Worm (Caenorhabditis elegans) whole organism, late embryonic: ENCODE data around the gene hlh-28.
A peak's percentile ranks its signal among the peaks of the same experiment; 100 is the strongest.

Experiments used
- C08G9.2 ChIP-seq: sonication (generic microtip); optimal IDR thresholded peaks from 2 replicates; lab custom pipeline; 2016; ENCODE audit warnings: mild to moderate bottlenecking, missing genetic modification characterization, moderate library complexity, missing compliant biosample characterization
- C38D4.7 ChIP-seq: fragments of 200-800 bp; sonication (Bioruptor generic); optimal IDR thresholded peaks from 2 replicates; lab custom pipeline; 2018; ENCODE audit warnings: mild to moderate bottlenecking, missing genetic modification characterization, moderate library complexity, missing compliant biosample characterization
- T23F11.4 ChIP-seq: fragments of 200-800 bp; sonication (Bioruptor generic); optimal IDR thresholded peaks from 2 replicates; lab custom pipeline; 2018; ENCODE audit warnings: mild to moderate bottlenecking, missing genetic modification characterization, missing compliant biosample characterization
- Y22D7AL.16 ChIP-seq: sonication (generic microtip); optimal IDR thresholded peaks from 2 replicates; lab custom pipeline; 2016; ENCODE audit warnings: missing genetic modification characterization, missing compliant biosample characterization
- ceh-18 ChIP-seq: sonication (generic microtip); optimal IDR thresholded peaks from 2 replicates; lab custom pipeline; 2016; ENCODE audit warnings: missing genetic modification characterization, missing compliant biosample characterization
- ceh-2 ChIP-seq: sonication (generic microtip); optimal IDR thresholded peaks from 2 replicates; lab custom pipeline; 2016; ENCODE audit warnings: missing genotype, missing genetic modification characterization, missing compliant biosample characterization
- ceh-22 ChIP-seq: sonication (generic microtip); optimal IDR thresholded peaks from 2 replicates; lab custom pipeline; 2017; ENCODE audit warnings: missing biosample characterization, missing genetic modification characterization
- ceh-30 ChIP-seq: fragments of 150-350 bp; optimal IDR thresholded peaks from 2 replicates; lab custom pipeline; 2014; ENCODE audit warnings: missing biosample characterization, missing genetic modification characterization
- ceh-6 ChIP-seq: fragments of 200-800 bp; sonication (Bioruptor generic); optimal IDR thresholded peaks from 2 replicates; lab custom pipeline; 2018; ENCODE audit warnings: mild to moderate bottlenecking, missing genetic modification characterization, missing compliant biosample characterization
- ceh-9 ChIP-seq: sonication (generic microtip); optimal IDR thresholded peaks from 2 replicates; lab custom pipeline; 2016; ENCODE audit warnings: mild to moderate bottlenecking, missing genetic modification characterization, inconsistent platforms, missing compliant biosample characterization
- dmd-4 ChIP-seq: sonication (generic microtip); optimal IDR thresholded peaks from 2 replicates; lab custom pipeline; 2016; ENCODE audit warnings: borderline replicate concordance, missing genetic modification characterization, missing compliant biosample characterization
- elt-2 ChIP-seq: sonication (generic microtip); optimal IDR thresholded peaks from 2 replicates; lab custom pipeline; 2016; ENCODE audit warnings: missing genetic modification reagents, missing genetic modification characterization, missing compliant biosample characterization
- elt-4 ChIP-seq: sonication (generic microtip); optimal IDR thresholded peaks from 2 replicates; lab custom pipeline; 2016; ENCODE audit warnings: missing genetic modification characterization, missing compliant biosample characterization
- eyg-1 ChIP-seq: sonication (generic microtip); optimal IDR thresholded peaks from 2 replicates; lab custom pipeline; 2016; ENCODE audit warnings: missing genotype, missing genetic modification characterization, missing compliant biosample characterization
- fkh-6 ChIP-seq: sonication (generic microtip); optimal IDR thresholded peaks from 2 replicates; lab custom pipeline; 2016; ENCODE audit warnings: missing genetic modification characterization, missing compliant biosample characterization
- hlh-15 ChIP-seq: sonication (generic microtip); optimal IDR thresholded peaks from 2 replicates; lab custom pipeline; 2016; ENCODE audit warnings: missing genetic modification characterization, missing compliant biosample characterization
- hlh-30 ChIP-seq: sonication (generic microtip); optimal IDR thresholded peaks from 2 replicates; lab custom pipeline; 2017; ENCODE audit warnings: antibody characterized with exemption, missing genetic modification characterization, missing compliant biosample characterization; ENCODE audit not compliant: insufficient read depth
- hlh-6 ChIP-seq: sonication (generic microtip); optimal IDR thresholded peaks from 2 replicates; lab custom pipeline; 2016; ENCODE audit warnings: missing genotype, missing genetic modification characterization, missing compliant biosample characterization
- lin-11 ChIP-seq: fragments of 200-800 bp; sonication (Bioruptor generic); optimal IDR thresholded peaks from 2 replicates; lab custom pipeline; 2018; ENCODE audit warnings: mild to moderate bottlenecking, missing genetic modification characterization, missing compliant biosample characterization
- madf-2 ChIP-seq: sonication (generic microtip); optimal IDR thresholded peaks from 2 replicates; lab custom pipeline; 2017; ENCODE audit warnings: missing genetic modification characterization, missing compliant biosample characterization
- nhr-11 ChIP-seq: fragments of 150-350 bp; optimal IDR thresholded peaks from 2 replicates; lab custom pipeline; 2014; ENCODE audit warnings: missing biosample characterization, missing genetic modification characterization
- nhr-232 ChIP-seq: sonication (generic microtip); optimal IDR thresholded peaks from 2 replicates; lab custom pipeline; 2016; ENCODE audit warnings: missing genetic modification characterization, missing compliant biosample characterization
- npax-4 ChIP-seq: sonication (generic microtip); optimal IDR thresholded peaks from 2 replicates; lab custom pipeline; 2016; ENCODE audit warnings: missing genetic modification characterization, missing compliant biosample characterization
- odd-2 ChIP-seq: sonication (generic microtip); optimal IDR thresholded peaks from 2 replicates; lab custom pipeline; 2017; ENCODE audit warnings: antibody characterized with exemption, mild to moderate bottlenecking, missing genetic modification characterization, missing compliant biosample characterization
- pat-9 ChIP-seq: fragments of 200-800 bp; sonication (Bioruptor generic); optimal IDR thresholded peaks from 2 replicates; lab custom pipeline; 2018; ENCODE audit warnings: mild to moderate bottlenecking, missing genetic modification characterization, moderate library complexity, missing compliant biosample characterization
- pax-1 ChIP-seq: fragments of 150-350 bp; optimal IDR thresholded peaks from 2 replicates; lab custom pipeline; 2014; ENCODE audit warnings: missing biosample characterization, missing genetic modification characterization
- pha-2 ChIP-seq: sonication (generic microtip); optimal IDR thresholded peaks from 2 replicates; lab custom pipeline; 2017; ENCODE audit warnings: mild to moderate bottlenecking, missing genetic modification characterization, missing compliant biosample characterization
- pqm-1 ChIP-seq: sonication (generic microtip); optimal IDR thresholded peaks from 2 replicates; lab custom pipeline; 2016; ENCODE audit warnings: missing genetic modification characterization, missing compliant biosample characterization
- ref-2 ChIP-seq: sonication (generic microtip); optimal IDR thresholded peaks from 2 replicates; lab custom pipeline; 2016; ENCODE audit warnings: missing genetic modification characterization, missing compliant biosample characterization
- rnt-1 ChIP-seq: sonication (generic microtip); optimal IDR thresholded peaks from 2 replicates; lab custom pipeline; 2016; ENCODE audit warnings: missing genetic modification characterization, missing compliant biosample characterization
- sox-2 ChIP-seq: fragments of 200-800 bp; sonication (Bioruptor generic); IDR thresholded peaks from 2 replicates; pipeline ENCODE4 v1.3.6; 2022; ENCODE audit warnings: missing genetic modification reagents, missing genetic modification characterization, missing compliant biosample characterization
- sox-4 ChIP-seq: sonication (generic microtip); optimal IDR thresholded peaks from 2 replicates; lab custom pipeline; 2017; ENCODE audit warnings: mild to moderate bottlenecking, missing genetic modification characterization, inconsistent platforms, missing compliant biosample characterization
- syd-9 ChIP-seq: sonication (generic microtip); optimal IDR thresholded peaks from 2 replicates; lab custom pipeline; 2016; ENCODE audit warnings: mild to moderate bottlenecking, missing genetic modification characterization, moderate library complexity, missing compliant biosample characterization
- tbx-2 ChIP-seq: sonication (generic microtip); optimal IDR thresholded peaks from 2 replicates; lab custom pipeline; 2016; ENCODE audit warnings: missing genetic modification characterization, missing compliant biosample characterization
- tbx-7 ChIP-seq: sonication (generic microtip); optimal IDR thresholded peaks from 2 replicates; lab custom pipeline; 2016; ENCODE audit warnings: missing genotype, missing genetic modification characterization, missing compliant biosample characterization
- unc-3 ChIP-seq, 2 experiments: fragments of 200-800 bp in 1 of 2; sonication (Bioruptor generic) in 1 of 2; sonication (generic microtip) in 1 of 2; conservative IDR thresholded peaks in 1 of 2; optimal IDR thresholded peaks in 1 of 2; 2 replicates each; pipeline versions ENCODE4 v1.3.6 to Lab custom; 2016 to 2022; ENCODE audit warnings: missing compliant biosample characterization in 2 of 2, missing genetic modification characterization in 2 of 2, missing genetic modification reagents in 1 of 2
- unc-55 ChIP-seq: sonication (generic microtip); optimal IDR thresholded peaks from 2 replicates; lab custom pipeline; 2017; ENCODE audit warnings: missing biosample characterization, missing genetic modification reagents, missing genetic modification characterization
- unc-86 ChIP-seq: sonication (generic microtip); optimal IDR thresholded peaks from 2 replicates; lab custom pipeline; 2016; ENCODE audit warnings: missing genetic modification characterization, missing compliant biosample characterization
- zip-5 ChIP-seq: sonication (generic microtip); optimal IDR thresholded peaks from 2 replicates; lab custom pipeline; 2016; ENCODE audit warnings: missing genetic modification characterization, missing compliant biosample characterization
- ztf-16 ChIP-seq: sonication (generic microtip); optimal IDR thresholded peaks from 2 replicates; lab custom pipeline; 2017; ENCODE audit warnings: missing genetic modification characterization, missing compliant biosample characterization

Gene hlh-28

DNA sequence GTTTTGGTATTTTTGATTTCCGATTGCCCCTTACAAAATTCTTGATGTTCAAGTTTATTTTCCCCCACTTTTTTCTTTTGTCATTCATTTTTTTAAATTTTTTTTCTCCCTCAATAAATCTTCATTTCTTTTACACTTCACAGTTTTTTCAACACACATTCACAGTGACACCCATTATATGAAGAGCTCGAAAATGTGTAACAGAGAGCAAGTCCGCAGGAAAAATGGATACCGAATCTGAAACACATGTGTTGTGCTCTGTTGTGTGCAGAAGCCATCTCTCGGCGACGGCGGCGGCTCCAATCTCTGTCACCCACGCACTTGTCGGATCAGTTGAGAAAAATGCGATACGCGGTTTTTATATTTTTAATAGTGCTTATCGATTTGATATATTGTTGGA lies 22.8 kb upstream of the hlh-28 start, which contains the start of gene sup-10:
Gene sup-10 (plus strand): TSS at position 277 of the 400 bp plus-strand sequence.
- TF ChIP-seq dmd-4 (tag; lab: Kevin White, UChicago) = no peak
- peak; percentile 54 for TF ChIP-seq ceh-18
- no peak for TF ChIP-seq hlh-6 (tag; lab: Kevin White, UChicago)

- no peak for TF ChIP-seq C08G9.2
- peak; percentile 25 for TF ChIP-seq elt-2 (tag; lab: Kevin White, UChicago)
- TF ChIP-seq hlh-30 (tag; lab: Kevin White, UChicago) = no peak
- no peak for TF ChIP-seq sox-2 (GFP tag; lab: Robert Waterston, UW)
- TF ChIP-seq odd-2 (tag; lab: Kevin White, UChicago) = no peak
- TF ChIP-seq unc-86 (tag; lab: Kevin White, UChicago) = no peak
- TF ChIP-seq T23F11.4 (GFP tag; lab: Kevin White, UChicago) = no peak
- no peak for TF ChIP-seq pat-9 (tag; lab: Kevin White, UChicago)
Measured at ce11 chrX:17534014-17534465, 16.8 kb upstream of the hlh-28 start, which contains the start of gene F31A3.3. Gene F31A3.3 (minus strand): TSS chrX:17534064.

- TF ChIP-seq elt-4 (tag; lab: Kevin White, UChicago) (no peak), hlh-15 (tag; lab: Kevin White, UChicago) (no peak), ceh-22 (tag; lab: Kevin White, UChicago) (no peak), ref-2 (tag; lab: Kevin White, UChicago) (no peak), unc-55 (GFP tag; lab: Kevin White, UChicago) (no peak), pqm-1 (tag; lab: Kevin White, UChicago) (no peak)
- TF ChIP-seq, all 69 proteins: peak for 0
Measured at ce11 chrX:17534877-17535276, 16.0 kb upstream of the hlh-28 start.

- TF ChIP-seq nhr-11 (tag; lab: Kevin White, UChicago) (no peak), ceh-9 (tag; lab: Kevin White, UChicago) (no peak), C08G9.2 (no peak), ztf-16 (tag; lab: Kevin White, UChicago) (no peak), hlh-15 (tag; lab: Kevin White, UChicago) (no peak), unc-55 (GFP tag; lab: Kevin White, UChicago) (no peak), rnt-1 (tag; lab: Kevin White, UChicago) (no peak), odd-2 (tag; lab: Kevin White, UChicago) (no peak)
Measured at ce11 chrX:17537568-17537967, 13.3 kb upstream of the hlh-28 start.

DNA sequence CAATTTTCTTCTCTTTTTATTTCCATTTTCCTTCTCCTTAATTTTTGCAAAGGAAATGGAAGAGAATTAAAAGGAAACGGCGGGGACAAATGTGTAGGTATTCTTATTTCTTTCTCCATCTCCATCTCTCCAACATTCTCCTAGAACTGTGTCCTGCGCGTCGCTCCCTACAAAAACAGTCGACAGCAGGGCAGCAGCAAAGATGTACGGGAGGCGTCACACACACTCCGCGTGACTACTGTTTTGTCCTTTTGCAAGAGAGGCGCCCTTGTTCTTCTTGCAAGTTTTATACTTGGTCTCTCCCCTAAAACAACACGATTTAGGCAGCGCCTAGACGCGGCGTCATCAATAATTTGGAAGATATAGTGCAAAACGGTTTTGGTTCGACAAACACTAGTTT lies 10.9 kb upstream of the hlh-28 start:
- TF ChIP-seq hlh-30 (tag; lab: Kevin White, UChicago) = peak; percentile 13
- no peak for TF ChIP-seq lin-11

- TF ChIP-seq T23F11.4 (GFP tag; lab: Kevin White, UChicago) (no peak), ceh-6 (GFP tag; lab: Kevin White, UChicago) (no peak), pax-1 (tag; lab: Kevin White, UChicago) (no peak), pat-9 (tag; lab: Kevin White, UChicago) (no peak), ceh-30 (tag; lab: Kevin White, UChicago) (no peak), hlh-15 (tag; lab: Kevin White, UChicago) (no peak), pha-2 (tag; lab: Kevin White, UChicago) (no peak), npax-4 (tag; lab: Kevin White, UChicago) (no peak), Y22D7AL.16 (no peak), fkh-6 (tag; lab: Kevin White, UChicago) (no peak), madf-2 (tag; lab: Kevin White, UChicago) (no peak), ceh-2 (tag; lab: Kevin White, UChicago) (peak; percentile 15), zip-5 (tag; lab: Kevin White, UChicago) (no peak), elt-2 (tag; lab: Kevin White, UChicago) (no peak), sox-4 (tag; lab: Kevin White, UChicago) (no peak), nhr-232 (tag; lab: Kevin White, UChicago) (no peak), unc-3 (GFP tag; conservative IDR thresholded peaks at IDR 0.05; lab: Robert Waterston, UW) (no peak; the same call in 1 of the 2 replicates), unc-3 (tag; optimal IDR thresholded peaks at IDR 0.05; lab: Kevin White, UChicago) (no peak), C38D4.7 (GFP tag; lab: Kevin White, UChicago) (no peak), elt-4 (tag; lab: Kevin White, UChicago) (no peak), eyg-1 (tag; lab: Kevin White, UChicago) (no peak), tbx-2 (tag; lab: Kevin White, UChicago) (peak; percentile 43), lin-11 (no peak), syd-9 (tag; lab: Kevin White, UChicago) (no peak), unc-55 (GFP tag; lab: Kevin White, UChicago) (no peak), tbx-7 (tag; lab: Kevin White, UChicago) (no peak)
Measured at ce11 chrX:17544349-17544936, 6.4 kb upstream of the hlh-28 start.
